Worm (Caenorhabditis elegans) whole organism, young adult: Measurements from ENCODE around the gene add-1.
A peak's percentile ranks its signal among the peaks of the same experiment; 100 is the strongest.

Experiments
- B0336.3 ChIP-seq: fragments of 200-800 bp; sonication (Bioruptor generic); IDR thresholded peaks from 2 replicates; pipeline ENCODE4 v1.3.6; 2022; ENCODE audit warnings: missing genetic modification characterization, missing compliant biosample characterization
- C06A6.2 ChIP-seq: fragments of 200-800 bp; sonication (Bioruptor generic); conservative IDR thresholded peaks from 2 replicates; pipeline ENCODE4 v1.3.6; 2022; ENCODE audit warnings: missing genetic modification characterization, missing compliant biosample characterization
- F23B12.7 ChIP-seq: sonication (generic microtip); optimal IDR thresholded peaks from 2 replicates; lab custom pipeline; 2017; ENCODE audit warnings: missing genetic modification characterization, mild to moderate bottlenecking, missing compliant biosample characterization, antibody characterized with exemption, moderate library complexity; ENCODE audit not compliant: insufficient read depth
- F37B4.10 ChIP-seq: fragments of 200-800 bp; sonication (Bioruptor generic); IDR thresholded peaks from 2 replicates; pipeline ENCODE4 v1.3.6; 2022; ENCODE audit warnings: missing genetic modification characterization, missing compliant biosample characterization
- F52B5.7 ChIP-seq: sonication (generic microtip); optimal IDR thresholded peaks from 2 replicates; lab custom pipeline; 2016; ENCODE audit warnings: mild to moderate bottlenecking, missing genetic modification characterization, missing compliant biosample characterization
- F57C9.4 ChIP-seq: sonication (generic microtip); optimal IDR thresholded peaks from 2 replicates; lab custom pipeline; 2017; ENCODE audit warnings: mild to moderate bottlenecking, missing genetic modification characterization, missing compliant biosample characterization
- T07F8.4 ChIP-seq: sonication (generic microtip); optimal IDR thresholded peaks from 2 replicates; lab custom pipeline; 2016; ENCODE audit warnings: mild to moderate bottlenecking, missing genetic modification characterization, moderate library complexity, missing compliant biosample characterization
- Y95B8A.8 ChIP-seq: fragments of 200-800 bp; sonication (Bioruptor generic); IDR thresholded peaks from 2 replicates; pipeline ENCODE4 v1.3.6; 2022; ENCODE audit warnings: missing genetic modification reagents, missing genetic modification characterization, missing compliant biosample characterization
- ama-1 ChIP-seq, 3 experiments: fragments of 150-350 bp in 1 of 3; sonication (generic microtip) in 2 of 3; optimal IDR thresholded peaks; 2 replicates each; lab custom pipeline; 2014 to 2018; ENCODE audit warnings: missing biosample characterization in 2 of 3, missing genetic modification characterization in 2 of 3, missing genetic modification reagents in 2 of 3
- aptf-2 ChIP-seq: fragments of 200-800 bp; sonication (Bioruptor generic); conservative IDR thresholded peaks from 2 replicates; pipeline ENCODE4 v1.3.6; 2022; ENCODE audit warnings: missing genetic modification reagents, missing genetic modification characterization, missing compliant biosample characterization
- attf-3 ChIP-seq: fragments of 200-800 bp; sonication (Bioruptor generic); conservative IDR thresholded peaks from 2 replicates; pipeline ENCODE4 v1.3.6; 2022; ENCODE audit warnings: missing genetic modification reagents, missing genetic modification characterization, missing compliant biosample characterization
- attf-6 ChIP-seq: fragments of 200-800 bp; sonication (Bioruptor generic); IDR thresholded peaks from 2 replicates; pipeline ENCODE4 v1.3.6; 2022; ENCODE audit warnings: missing genetic modification reagents, missing genetic modification characterization, missing compliant biosample characterization
- cebp-2 ChIP-seq: fragments of 200-800 bp; sonication (Bioruptor generic); IDR thresholded peaks from 2 replicates; pipeline ENCODE4 v1.3.6; 2022; ENCODE audit warnings: missing genetic modification characterization, missing compliant biosample characterization
- ceh-40 ChIP-seq: fragments of 200-800 bp; sonication (Bioruptor generic); IDR thresholded peaks from 2 replicates; pipeline ENCODE4 v1.3.6; 2022; ENCODE audit warnings: missing genetic modification characterization, missing compliant biosample characterization
- ceh-58 ChIP-seq: fragments of 200-800 bp; sonication (Bioruptor generic); IDR thresholded peaks from 2 replicates; pipeline ENCODE4 v1.3.6; 2022; ENCODE audit warnings: missing genetic modification characterization, missing compliant biosample characterization
- ceh-79 ChIP-seq: sonication (generic microtip); optimal IDR thresholded peaks from 2 replicates; lab custom pipeline; 2017; ENCODE audit warnings: mild to moderate bottlenecking, missing genetic modification characterization, missing compliant biosample characterization
- die-1 ChIP-seq: sonication (generic microtip); optimal IDR thresholded peaks from 2 replicates; lab custom pipeline; 2016; ENCODE audit warnings: missing genotype, mild to moderate bottlenecking, missing genetic modification characterization, missing compliant biosample characterization
- ets-4 ChIP-seq: fragments of 200-800 bp; sonication (Bioruptor generic); optimal IDR thresholded peaks from 2 replicates; lab custom pipeline; 2018; ENCODE audit warnings: mild to moderate bottlenecking, missing genetic modification characterization, missing compliant biosample characterization
- gei-17 ChIP-seq: fragments of 200-800 bp; sonication (Bioruptor generic); optimal IDR thresholded peaks from 2 replicates; lab custom pipeline; 2018; ENCODE audit warnings: mild to moderate bottlenecking, missing genetic modification characterization, missing compliant biosample characterization
- hmg-1.2 ChIP-seq: fragments of 200-800 bp; sonication (Bioruptor generic); IDR thresholded peaks from 2 replicates; pipeline ENCODE4 v1.3.6; 2022; ENCODE audit warnings: missing genetic modification reagents, missing genetic modification characterization, missing compliant biosample characterization
- lin-40 ChIP-seq: sonication (generic microtip); optimal IDR thresholded peaks from 2 replicates; lab custom pipeline; 2016; ENCODE audit warnings: missing genetic modification characterization, mild to moderate bottlenecking, missing compliant biosample characterization, missing genotype, missing genetic modification reagents
- lir-1 ChIP-seq: fragments of 200-800 bp; sonication (Bioruptor generic); conservative IDR thresholded peaks from 2 replicates; pipeline ENCODE4 v1.3.6; 2022; ENCODE audit warnings: missing genetic modification reagents, missing genetic modification characterization, missing compliant biosample characterization
- lsl-1 ChIP-seq: fragments of 200-800 bp; sonication (Bioruptor generic); optimal IDR thresholded peaks from 2 replicates; lab custom pipeline; 2018; ENCODE audit warnings: mild to moderate bottlenecking, missing genetic modification characterization, moderate library complexity, missing compliant biosample characterization
- madf-6 ChIP-seq: fragments of 200-800 bp; sonication (Bioruptor generic); IDR thresholded peaks from 2 replicates; pipeline ENCODE4 v1.3.6; 2022; ENCODE audit warnings: missing genetic modification reagents, missing genetic modification characterization, missing compliant biosample characterization
- nhr-120 ChIP-seq: fragments of 200-800 bp; sonication (Bioruptor generic); IDR thresholded peaks from 2 replicates; pipeline ENCODE4 v1.3.6; 2022; ENCODE audit warnings: missing genetic modification characterization, missing compliant biosample characterization
- nhr-80 ChIP-seq: sonication (generic microtip); optimal IDR thresholded peaks from 2 replicates; lab custom pipeline; 2016; ENCODE audit warnings: missing genetic modification characterization, missing compliant biosample characterization
- rcor-1 ChIP-seq: fragments of 200-800 bp; sonication (Bioruptor generic); IDR thresholded peaks from 2 replicates; pipeline ENCODE4 v1.3.6; 2022; ENCODE audit warnings: missing genetic modification reagents, missing genetic modification characterization, missing compliant biosample characterization
- somi-1 ChIP-seq: fragments of 200-800 bp; sonication (Bioruptor generic); optimal IDR thresholded peaks from 2 replicates; lab custom pipeline; 2018; ENCODE audit warnings: mild to moderate bottlenecking, missing genetic modification characterization, missing compliant biosample characterization
- sptf-2 ChIP-seq: fragments of 200-800 bp; sonication (Bioruptor generic); optimal IDR thresholded peaks from 2 replicates; lab custom pipeline; 2018; ENCODE audit warnings: mild to moderate bottlenecking, missing genetic modification characterization, missing compliant biosample characterization
- tbp1 ChIP-seq: fragments of 200-800 bp; sonication (Bioruptor generic); optimal IDR thresholded peaks from 2 replicates; lab custom pipeline; 2018; ENCODE audit warnings: mild to moderate bottlenecking, missing genetic modification characterization, missing compliant biosample characterization
- unc-130 ChIP-seq: sonication (generic microtip); optimal IDR thresholded peaks from 2 replicates; lab custom pipeline; 2016; ENCODE audit warnings: missing genetic modification reagents, missing genetic modification characterization, missing compliant biosample characterization
- zfh-2 ChIP-seq: fragments of 200-800 bp; sonication (Bioruptor generic); conservative IDR thresholded peaks from 2 replicates; pipeline ENCODE4 v1.3.6; 2022; ENCODE audit warnings: missing genetic modification reagents, missing genetic modification characterization, missing compliant biosample characterization

The add-1 gene

DNA sequence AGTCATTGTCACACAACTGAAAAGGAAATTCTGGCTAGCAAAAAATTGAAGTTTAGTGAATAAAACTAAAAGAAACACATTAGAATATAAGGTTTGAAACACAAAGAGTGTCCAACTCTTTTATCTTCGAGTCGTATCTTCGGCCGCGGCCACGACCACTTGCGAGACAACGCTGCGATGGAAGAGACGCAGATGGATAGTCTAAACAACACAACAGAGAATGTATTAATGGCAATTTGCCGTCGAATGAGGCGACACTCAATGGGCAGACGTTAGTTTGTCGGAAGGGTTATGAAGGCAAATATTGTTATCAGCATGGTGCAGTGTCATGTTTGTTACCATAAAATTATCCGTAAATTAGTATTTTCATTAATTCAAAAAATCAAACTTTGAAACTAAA lies 6.8 kb downstream of the add-1 start, which contains the start of gene F39C12.1 (continued):
- no peak for TF ChIP-seq Y95B8A.8 (GFP tag; lab: Robert Waterston, UW)
- peak; percentile 31 for TF ChIP-seq ets-4 (GFP tag; lab: Kevin White, UChicago)
- TF ChIP-seq rcor-1 (GFP tag; lab: Robert Waterston, UW) = no peak
- TF ChIP-seq attf-3 = no peak
- no peak for TF ChIP-seq C06A6.2 (GFP tag; lab: Robert Waterston, UW)
- TF ChIP-seq hmg-1.2 (GFP tag; lab: Robert Waterston, UW) = peak; percentile 95
- TF ChIP-seq attf-6 (GFP tag; lab: Robert Waterston, UW) = no peak
- no peak for TF ChIP-seq cebp-2 (GFP tag; lab: Robert Waterston, UW)
- TF ChIP-seq B0336.3 = no peak
- no peak for TF ChIP-seq somi-1
- no peak for TF ChIP-seq tbp1 (GFP tag; lab: Kevin White, UChicago)
- TF ChIP-seq, all 124 proteins: peak for 5

DNA sequence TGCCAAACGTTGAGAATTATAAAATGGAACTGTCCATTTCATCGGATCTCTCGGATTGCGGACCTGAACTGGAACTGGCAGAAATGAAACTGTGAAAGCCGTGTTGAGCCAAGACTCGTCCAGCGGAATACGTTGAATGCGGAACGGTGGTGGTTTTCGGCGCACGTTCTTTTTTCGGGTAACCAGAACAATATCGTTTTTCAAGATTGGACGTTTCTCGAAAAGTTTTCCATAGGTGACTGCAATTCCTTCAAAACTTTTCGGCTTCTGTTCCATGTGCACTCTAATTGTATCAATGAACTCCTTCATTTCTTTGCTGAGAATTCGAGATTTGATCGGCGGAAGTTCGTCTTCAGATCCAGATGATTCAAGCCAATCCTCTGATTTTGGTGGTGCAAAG lies 15.1 kb downstream of the add-1 start:
- TF ChIP-seq cebp-2 (GFP tag; lab: Robert Waterston, UW) = no peak
- no peak for TF ChIP-seq somi-1
- TF ChIP-seq lin-40 (tag; lab: Kevin White, UChicago) = no peak
- no peak for TF ChIP-seq F52B5.7 (tag; lab: Kevin White, UChicago)
- no peak for TF ChIP-seq ceh-40

DNA sequence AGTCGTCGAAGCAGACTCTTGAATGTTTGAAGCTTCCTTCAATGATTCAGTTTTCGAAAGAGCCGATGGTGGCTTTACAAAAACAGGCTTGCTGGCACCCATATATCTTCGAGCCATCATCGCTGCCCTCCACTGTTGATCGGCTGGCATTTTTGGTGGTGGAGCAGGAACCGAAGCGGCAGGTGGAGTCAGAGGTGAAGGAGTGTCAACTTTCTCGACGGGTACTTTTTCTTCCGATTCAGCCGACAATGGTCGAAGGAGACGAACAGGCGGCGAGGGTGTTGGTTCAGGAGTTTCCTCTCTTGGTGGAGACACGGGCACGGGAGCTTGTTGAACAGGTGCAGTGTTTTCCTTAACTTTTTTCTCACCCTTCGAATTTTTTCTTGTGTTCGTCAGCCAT lies 17.5 kb downstream of the add-1 start:
- TF ChIP-seq ama-1 (optimal IDR thresholded peaks at IDR 0.05; lab: Kevin White, UChicago) (no peak), ama-1 (GFP tag; optimal IDR thresholded peaks at IDR 0.05; lab: Kevin White, UChicago) (no peak), aptf-2 (GFP tag; lab: Robert Waterston, UW) (no peak), nhr-120 (GFP tag; lab: Robert Waterston, UW) (0 out of 2 replicates have a peak, but pooled peaks have one; percentile 63), zfh-2 (peak; percentile 65; the same call in 1 of the 2 replicates), ceh-58 (no peak), T07F8.4 (tag; lab: Kevin White, UChicago) (no peak), gei-17 (GFP tag; lab: Kevin White, UChicago) (no peak), F23B12.7 (no peak), C06A6.2 (GFP tag; lab: Robert Waterston, UW) (no peak), lir-1 (no peak), unc-130 (GFP tag; lab: Kevin White, UChicago) (no peak)

DNA sequence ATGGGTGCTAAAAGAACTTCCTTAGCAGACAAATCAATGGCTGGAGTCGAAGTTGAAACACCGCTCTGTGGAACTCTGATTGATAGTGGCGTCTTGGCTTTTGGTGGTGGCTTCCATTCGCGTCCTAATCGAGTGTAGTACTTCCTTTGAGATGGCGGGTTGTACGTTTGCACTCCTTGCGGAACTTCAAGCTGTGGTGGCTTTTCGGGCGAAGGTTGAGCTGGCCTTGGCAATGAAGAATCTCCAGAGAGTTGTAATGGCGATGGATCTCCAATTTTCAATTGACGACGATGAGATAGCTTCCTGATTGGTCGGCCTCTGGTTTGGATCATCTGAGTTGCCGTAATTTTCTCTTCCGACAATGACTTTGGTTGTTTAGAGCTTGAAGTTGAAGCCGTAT lies 19.2 kb downstream of the add-1 start:
- TF ChIP-seq sptf-2 = no peak
- TF ChIP-seq lsl-1 = no peak
- TF ChIP-seq madf-6 (GFP tag; lab: Robert Waterston, UW) = no peak
- no peak for TF ChIP-seq ceh-79 (tag; lab: Kevin White, UChicago)
- no peak for TF ChIP-seq ets-4 (GFP tag; lab: Kevin White, UChicago)
- no peak for TF ChIP-seq gei-17 (GFP tag; lab: Kevin White, UChicago)
- TF ChIP-seq Y95B8A.8 (GFP tag; lab: Robert Waterston, UW) = no peak

DNA sequence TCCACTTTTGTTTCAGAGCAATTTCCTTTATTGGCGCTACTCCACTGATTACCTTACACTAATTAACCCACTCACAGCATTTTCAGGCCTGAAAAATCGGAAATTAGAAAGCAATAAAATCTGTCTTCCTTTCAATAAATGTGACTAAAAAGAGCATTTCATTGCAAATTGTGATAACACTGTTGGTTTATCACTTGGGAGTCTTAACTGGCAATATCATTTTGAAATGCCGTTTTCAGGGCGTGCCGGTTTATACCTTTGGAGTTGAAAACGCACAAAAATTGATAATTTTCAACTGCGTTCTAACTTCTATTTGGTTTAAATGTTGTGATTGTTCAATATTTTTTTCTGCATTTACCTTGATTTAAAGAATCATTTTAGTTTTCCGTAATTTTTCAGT lies 37.6 kb downstream of the add-1 start, which contains the start of gene R08E3.1:
R08E3.1 (plus strand) TSS at position 386 of the 400 bp plus-strand sequence.
- TF ChIP-seq F57C9.4 (tag; lab: Kevin White, UChicago) = no peak
- TF ChIP-seq gei-17 (GFP tag; lab: Kevin White, UChicago) = no peak
- TF ChIP-seq nhr-80 = peak; percentile 75
- TF ChIP-seq ets-4 (GFP tag; lab: Kevin White, UChicago) = peak; percentile 3
- TF ChIP-seq F37B4.10 (GFP tag; lab: Robert Waterston, UW) = no peak
- TF ChIP-seq attf-6 (GFP tag; lab: Robert Waterston, UW) = no peak
- TF ChIP-seq aptf-2 (GFP tag; lab: Robert Waterston, UW) = no peak
- no peak for TF ChIP-seq die-1
